Fruit fly (Drosophila melanogaster): Measurements from ENCODE around the gene CG31345.

Gene CG31345

dm6 chr3R:12857527-12857926 lies 40.7 kb upstream of the CG31345 start:
- TF ChIP-seq CG34422 (GFP tag; IDR thresholded peaks at IDR 0.05) (peak; percentile 36; the same call in 1 of the 3 replicates), CG1832 (GFP tag; optimal IDR thresholded peaks at IDR 0.05) (peak; percentile 45), Med (GFP tag) (peak; percentile 70), CG17568 (GFP tag; optimal IDR thresholded peaks at IDR 0.05) (no peak), lov (optimal IDR thresholded peaks at IDR 0.05) (no peak), lov (GFP tag; IDR thresholded peaks at IDR 0.05) (no peak), Usf (GFP tag; optimal IDR thresholded peaks at IDR 0.05) (no peak), abd-A (tag; optimal IDR thresholded peaks at IDR 0.05) (peak; percentile 46), Blimp-1 (GFP tag; optimal IDR thresholded peaks at IDR 0.05) (peak; percentile 46), z (GFP tag; IDR thresholded peaks at IDR 0.05) (peak; percentile 57; the same call in 1 of the 3 replicates), pfk (GFP tag; optimal IDR thresholded peaks at IDR 0.05) (peak; percentile 93), mirr (GFP tag; optimal IDR thresholded peaks at IDR 0.05) (peak; percentile 15), CG6791 (GFP tag; IDR thresholded peaks at IDR 0.05; ENCODE audit: partially characterized antibody) (0 out of 3 replicates have a peak, but pooled peaks have one; percentile 18)

- TF ChIP-seq Ets65A (GFP tag) (no peak), CG2202 (tag; optimal IDR thresholded peaks at IDR 0.05) (no peak), CG17186 (GFP tag; optimal IDR thresholded peaks at IDR 0.05) (no peak), Deaf1 (tag; optimal IDR thresholded peaks at IDR 0.05) (peak; percentile 96), nmo (GFP tag; optimal IDR thresholded peaks at IDR 0.05) (no peak), Adf1 (GFP tag; IDR thresholded peaks at IDR 0.05) (peak; percentile 75), Trl (optimal IDR thresholded peaks at IDR 0.05) (peak; percentile 4 to 23), Trl (GFP tag; optimal IDR thresholded peaks at IDR 0.05) (no peak), Asciz (GFP tag; optimal IDR thresholded peaks at IDR 0.05) (no peak)
Measured at dm6 chr3R:12848313-12848712, 31.5 kb upstream of the CG31345 start, which contains the start of gene beat-Va. Gene beat-Va, minus strand, starts transcription at chr3R:12848419.

DNA sequence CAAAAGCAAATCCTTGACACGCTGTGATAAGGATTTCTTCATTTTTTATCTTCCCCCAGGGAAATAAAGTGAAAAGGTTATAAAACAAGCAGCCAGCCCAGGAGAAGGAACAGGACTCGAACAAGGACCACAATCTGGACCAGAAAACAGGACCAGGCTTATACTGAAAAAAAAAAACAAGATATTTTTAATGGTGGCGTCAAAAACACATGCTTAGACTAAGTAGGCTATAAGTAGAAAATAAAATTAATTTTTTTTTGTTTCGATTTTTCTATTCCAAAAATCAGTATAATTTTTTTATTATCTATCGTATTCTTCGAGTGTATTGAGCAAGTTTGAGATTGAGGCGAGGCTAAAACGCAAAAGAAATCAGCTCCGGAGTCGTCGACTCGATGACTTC lies 11.0 kb upstream of the CG31345 start:
- TF ChIP-seq trh (GFP tag; optimal IDR thresholded peaks at IDR 0.05): no peak
- peak; percentile 7 for TF ChIP-seq CG13424 (tag; optimal IDR thresholded peaks at IDR 0.05)
- no peak for TF ChIP-seq CG3726 (GFP tag; IDR thresholded peaks at IDR 0.05)
- no peak for TF ChIP-seq CG15696 (tag; optimal IDR thresholded peaks at IDR 0.05)
- no peak for TF ChIP-seq Dfd (GFP tag; optimal IDR thresholded peaks at IDR 0.05)
- peak; percentile 46 for TF ChIP-seq CG11504 (tag; optimal IDR thresholded peaks at IDR 0.05)
- no peak for TF ChIP-seq Gug (GFP tag; IDR thresholded peaks at IDR 0.05)
- no peak for TF ChIP-seq Abd-B (GFP tag; optimal IDR thresholded peaks at IDR 0.05)
- TF ChIP-seq luna (GFP tag; optimal IDR thresholded peaks at IDR 0.05): no peak
- peak; percentile 23 for TF ChIP-seq cwo (GFP tag; optimal IDR thresholded peaks at IDR 0.05)
- 0 out of 2 replicates have a peak, but pooled peaks have one; percentile 15 for TF ChIP-seq HLH3B (GFP tag; IDR thresholded peaks at IDR 0.05)
- TF ChIP-seq mld (GFP tag; IDR thresholded peaks at IDR 0.05; ENCODE audit: partially characterized antibody): no peak
- no peak for TF ChIP-seq maf-S (GFP tag; optimal IDR thresholded peaks at IDR 0.05)
- TF ChIP-seq CG17802 (tag; optimal IDR thresholded peaks at IDR 0.05): no peak
- TF ChIP-seq cas (GFP tag; IDR thresholded peaks at IDR 0.05): no peak
- TF ChIP-seq CG4360 (GFP tag; IDR thresholded peaks at IDR 0.05): no peak
- TF ChIP-seq CG1233 (GFP tag; optimal IDR thresholded peaks at IDR 0.05): no peak
- no peak for TF ChIP-seq CG32772 (GFP tag; IDR thresholded peaks at IDR 0.05)
- no peak for TF ChIP-seq ATbp (GFP tag; optimal IDR thresholded peaks at IDR 0.05)
- TF ChIP-seq CrebB (tag; optimal IDR thresholded peaks at IDR 0.05): no peak
- TF ChIP-seq lab (GFP tag; optimal IDR thresholded peaks at IDR 0.05): peak; percentile 57
- TF ChIP-seq CG10462 (GFP tag; optimal IDR thresholded peaks at IDR 0.05): no peak
- TF ChIP-seq CG43689 (GFP tag; IDR thresholded peaks at IDR 0.05): no peak
- no peak for TF ChIP-seq cg (GFP tag; optimal IDR thresholded peaks at IDR 0.05)
- peak; percentile 34; the same call in 1 of the 2 replicates for TF ChIP-seq CG32532 (GFP tag; IDR thresholded peaks at IDR 0.05)
- no peak for TF ChIP-seq so (GFP tag; IDR thresholded peaks at IDR 0.05)
- TF ChIP-seq Hsf (GFP tag; optimal IDR thresholded peaks at IDR 0.05): peak; percentile 9
- TF ChIP-seq CG7839 (tag; optimal IDR thresholded peaks at IDR 0.05): peak; percentile 47
